Fruit fly (Drosophila melanogaster): ENCODE results near the gene ND-B14.5B.

ND-B14.5B gene

DNA sequence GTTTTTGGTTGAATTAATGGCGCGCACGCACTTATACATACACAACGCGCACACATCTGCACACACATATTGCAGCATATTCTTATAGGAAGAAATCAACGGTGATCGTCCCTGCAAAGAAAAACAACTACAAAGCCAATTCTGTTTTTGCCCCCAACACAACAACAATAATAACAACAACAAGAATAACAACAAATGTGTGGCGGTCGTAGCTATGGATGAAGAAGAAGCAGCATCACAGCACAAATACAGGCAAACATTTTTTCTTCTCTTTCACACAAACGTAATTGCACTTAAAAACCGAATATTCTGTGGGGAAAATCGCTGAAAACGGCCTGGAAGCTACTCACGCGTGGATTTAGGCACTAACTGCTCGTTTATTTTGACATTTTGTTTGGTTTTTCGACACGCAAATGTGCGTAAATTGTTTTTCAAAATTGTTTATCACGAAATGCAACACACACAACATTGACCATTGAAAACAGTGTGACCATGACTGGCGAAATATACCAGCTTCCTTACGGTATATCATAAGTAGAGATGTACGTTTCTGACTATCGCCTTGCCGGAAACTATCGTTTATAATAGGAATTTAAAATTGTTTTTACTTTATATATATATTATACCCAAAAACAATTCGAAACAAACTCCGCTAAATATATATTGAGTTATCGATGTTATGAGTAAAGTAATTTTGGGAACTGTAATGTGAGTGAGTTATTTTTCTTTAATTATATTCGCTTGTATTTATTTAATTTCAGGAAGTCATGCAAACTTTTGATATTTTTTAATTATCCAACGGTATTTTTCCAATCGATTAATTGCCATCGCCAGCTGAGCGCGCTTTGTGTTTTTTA lies 13.7 kb upstream of the ND-B14.5B start, which contains the start of the genes Mad and gkt:
Gene Mad, minus strand, starts transcription at position 500 of the 857 bp plus-strand sequence.
Gene gkt, plus strand, starts transcription at position 807 of the 857 bp plus-strand sequence.
- no peak for TF ChIP-seq pan (optimal IDR thresholded peaks at IDR 0.05)
- TF ChIP-seq psq (optimal IDR thresholded peaks at IDR 0.05), result no peak
- no peak for TF ChIP-seq usp (GFP tag; optimal IDR thresholded peaks at IDR 0.05)
- no peak for TF ChIP-seq Dll (optimal IDR thresholded peaks at IDR 0.05)
- no peak for TF ChIP-seq EcR (GFP tag; optimal IDR thresholded peaks at IDR 0.05)
- no peak for TF ChIP-seq CG8478 (optimal IDR thresholded peaks at IDR 0.05)

DNA sequence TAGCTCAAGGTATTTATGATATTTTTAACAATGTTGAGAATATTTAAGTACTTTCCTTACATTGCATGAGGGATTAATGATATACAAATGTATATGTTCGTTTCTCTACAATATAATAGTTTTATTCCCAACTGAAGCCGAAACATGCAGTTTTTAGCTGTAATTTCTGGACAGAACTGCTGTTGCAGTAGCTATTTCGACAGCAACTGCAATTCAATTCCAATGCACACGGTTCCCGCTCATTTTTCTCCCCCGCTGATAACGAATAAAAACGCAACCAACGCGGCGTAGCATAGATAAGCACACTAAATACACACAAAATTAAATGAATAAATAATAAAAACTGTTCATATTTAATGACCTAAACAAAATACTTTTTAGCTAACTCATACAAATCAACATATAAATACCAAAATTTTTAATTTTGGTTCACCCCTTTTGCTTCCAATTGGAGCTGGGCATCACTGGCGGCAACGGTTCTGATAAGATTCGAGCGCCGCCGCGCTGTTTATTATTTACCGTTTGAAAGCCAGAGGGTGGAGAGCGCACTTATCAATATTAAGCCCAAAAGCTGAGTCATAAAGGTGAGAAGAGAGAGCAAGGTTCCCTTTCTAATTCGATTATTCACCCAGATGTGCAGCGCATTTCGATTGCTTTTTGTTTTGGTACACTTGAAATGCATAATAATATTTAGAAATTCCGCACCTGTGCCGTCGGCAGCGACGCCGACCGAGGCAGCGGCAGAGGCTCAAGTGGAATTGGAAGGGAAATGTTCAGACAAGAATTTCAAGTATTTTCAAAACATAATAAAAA lies 12.8 kb upstream of the ND-B14.5B start:
- TF ChIP-seq CG8478 (optimal IDR thresholded peaks at IDR 0.05), result no peak
- TF ChIP-seq usp (GFP tag; optimal IDR thresholded peaks at IDR 0.05), result no peak
- no peak for TF ChIP-seq EcR (GFP tag; optimal IDR thresholded peaks at IDR 0.05)
- TF ChIP-seq psq (optimal IDR thresholded peaks at IDR 0.05), result no peak
- no peak for TF ChIP-seq pan (optimal IDR thresholded peaks at IDR 0.05)
- TF ChIP-seq Dll (optimal IDR thresholded peaks at IDR 0.05), result no peak

DNA sequence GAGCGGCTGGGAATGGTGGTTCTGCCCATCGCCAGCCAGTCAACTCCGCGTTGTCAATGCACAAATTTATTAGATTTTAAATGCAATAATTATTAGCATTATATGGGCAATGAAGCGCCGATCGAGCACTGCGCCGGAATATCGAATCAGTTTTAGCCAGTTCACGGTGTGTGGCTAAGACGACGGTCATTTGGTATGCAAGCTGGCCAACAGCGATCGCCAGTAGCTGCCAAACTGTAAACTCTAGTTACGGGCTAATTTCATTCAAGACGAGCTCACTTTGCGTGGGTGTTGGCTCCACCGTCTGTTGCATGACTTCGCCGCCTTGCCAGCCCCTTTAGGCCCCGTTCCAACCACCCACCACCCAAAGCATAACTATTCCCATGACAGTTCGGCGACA lies 10.2 kb upstream of the ND-B14.5B start:
- TF ChIP-seq usp (GFP tag; optimal IDR thresholded peaks at IDR 0.05), result no peak
- TF ChIP-seq Dll (optimal IDR thresholded peaks at IDR 0.05), result no peak
- TF ChIP-seq psq (optimal IDR thresholded peaks at IDR 0.05), result no peak
- TF ChIP-seq pan (optimal IDR thresholded peaks at IDR 0.05), result no peak
- no peak for TF ChIP-seq CG8478 (optimal IDR thresholded peaks at IDR 0.05)
- TF ChIP-seq EcR (GFP tag; optimal IDR thresholded peaks at IDR 0.05), result no peak

DNA sequence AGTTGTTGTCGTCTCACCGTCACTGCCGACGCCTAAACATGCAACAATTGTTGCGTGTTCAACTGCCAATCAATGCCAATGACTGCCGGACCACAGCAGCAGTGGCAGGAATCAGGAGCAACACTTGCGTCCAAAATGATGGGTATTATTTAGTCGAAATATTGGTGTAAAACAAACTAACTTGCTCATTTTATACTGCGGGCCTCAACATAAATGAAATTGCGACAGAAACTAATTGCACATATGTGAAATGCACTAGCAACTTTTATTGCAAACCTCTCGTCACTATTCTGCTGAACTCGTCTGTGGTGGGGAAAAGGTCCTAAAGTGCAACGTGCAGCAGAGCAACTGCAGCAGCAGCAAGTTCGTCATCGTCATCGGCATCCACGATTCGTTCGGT lies 9.1 kb upstream of the ND-B14.5B start:
- TF ChIP-seq usp (GFP tag; optimal IDR thresholded peaks at IDR 0.05) (no peak), EcR (GFP tag; optimal IDR thresholded peaks at IDR 0.05) (no peak), Dll (optimal IDR thresholded peaks at IDR 0.05) (no peak), pan (optimal IDR thresholded peaks at IDR 0.05) (no peak), psq (optimal IDR thresholded peaks at IDR 0.05) (no peak), CG8478 (optimal IDR thresholded peaks at IDR 0.05) (no peak)

DNA sequence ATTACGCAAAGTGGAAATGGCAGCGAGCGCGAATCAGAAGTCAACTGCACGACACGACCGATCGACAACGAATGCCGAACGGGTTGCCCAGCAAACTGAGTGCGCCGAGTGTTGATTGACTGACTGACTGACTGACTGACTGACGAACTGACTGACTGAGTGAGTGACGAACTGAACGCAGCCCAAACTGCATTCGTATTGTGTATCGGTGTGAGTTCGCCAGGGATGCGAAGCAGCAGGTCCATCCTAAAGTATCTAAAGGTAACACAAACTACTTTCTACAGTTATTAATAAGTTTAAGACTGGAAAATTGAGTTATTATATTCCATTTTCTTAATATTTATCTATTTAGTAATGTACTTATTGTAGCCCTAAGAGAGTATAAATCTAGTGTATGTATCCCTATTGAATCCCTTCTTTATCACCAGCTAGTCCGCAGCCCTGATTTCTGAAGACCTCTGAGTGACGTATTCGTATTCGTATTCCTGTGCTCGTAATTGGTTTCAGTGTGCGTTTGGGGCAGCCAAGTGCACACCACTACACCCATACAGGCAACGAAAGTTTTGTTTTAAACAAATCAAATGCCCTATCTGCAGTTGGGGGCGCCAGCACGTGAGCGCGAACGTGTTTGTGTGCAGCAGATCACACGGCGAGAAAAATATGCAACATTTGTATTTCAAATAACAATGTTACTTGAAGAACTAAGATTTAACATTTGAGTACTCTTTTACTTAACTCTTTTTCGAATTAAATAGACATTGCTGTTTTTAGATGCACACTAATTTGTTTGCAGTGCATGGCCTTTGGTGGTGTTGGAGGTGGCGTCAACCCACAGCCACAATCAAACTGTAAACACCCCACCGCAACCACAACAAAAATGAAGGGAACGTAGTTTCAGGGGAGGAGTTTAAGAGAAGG lies 7.3 kb upstream of the ND-B14.5B start:
- TF ChIP-seq pan (optimal IDR thresholded peaks at IDR 0.05) (no peak), usp (GFP tag; optimal IDR thresholded peaks at IDR 0.05) (no peak), Dll (optimal IDR thresholded peaks at IDR 0.05) (no peak), psq (optimal IDR thresholded peaks at IDR 0.05) (no peak), EcR (GFP tag; optimal IDR thresholded peaks at IDR 0.05) (no peak), CG8478 (optimal IDR thresholded peaks at IDR 0.05) (no peak)

DNA sequence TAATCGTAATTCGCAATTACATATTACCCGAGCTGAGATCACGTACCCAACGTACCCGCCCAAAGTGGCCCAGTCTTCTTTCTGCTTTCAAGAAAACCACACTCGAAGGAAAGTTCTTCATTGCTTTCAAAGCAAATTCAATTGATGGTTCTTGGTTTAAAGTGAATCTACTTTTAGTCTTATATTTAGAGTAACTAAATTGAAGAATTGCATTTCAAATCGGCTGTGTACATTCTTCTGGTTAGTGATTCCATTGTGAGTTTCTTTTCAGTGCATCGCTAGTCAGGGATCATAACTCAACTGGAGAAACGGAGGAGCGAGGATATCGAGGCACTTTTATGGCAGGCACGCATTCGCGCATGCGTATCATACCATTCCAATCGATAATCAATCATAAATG lies 6.0 kb upstream of the ND-B14.5B start:
- no peak for TF ChIP-seq Dll (optimal IDR thresholded peaks at IDR 0.05)
- no peak for TF ChIP-seq CG8478 (optimal IDR thresholded peaks at IDR 0.05)
- no peak for TF ChIP-seq EcR (GFP tag; optimal IDR thresholded peaks at IDR 0.05)
- no peak for TF ChIP-seq usp (GFP tag; optimal IDR thresholded peaks at IDR 0.05)
- TF ChIP-seq psq (optimal IDR thresholded peaks at IDR 0.05), result no peak
- TF ChIP-seq pan (optimal IDR thresholded peaks at IDR 0.05), result no peak

DNA sequence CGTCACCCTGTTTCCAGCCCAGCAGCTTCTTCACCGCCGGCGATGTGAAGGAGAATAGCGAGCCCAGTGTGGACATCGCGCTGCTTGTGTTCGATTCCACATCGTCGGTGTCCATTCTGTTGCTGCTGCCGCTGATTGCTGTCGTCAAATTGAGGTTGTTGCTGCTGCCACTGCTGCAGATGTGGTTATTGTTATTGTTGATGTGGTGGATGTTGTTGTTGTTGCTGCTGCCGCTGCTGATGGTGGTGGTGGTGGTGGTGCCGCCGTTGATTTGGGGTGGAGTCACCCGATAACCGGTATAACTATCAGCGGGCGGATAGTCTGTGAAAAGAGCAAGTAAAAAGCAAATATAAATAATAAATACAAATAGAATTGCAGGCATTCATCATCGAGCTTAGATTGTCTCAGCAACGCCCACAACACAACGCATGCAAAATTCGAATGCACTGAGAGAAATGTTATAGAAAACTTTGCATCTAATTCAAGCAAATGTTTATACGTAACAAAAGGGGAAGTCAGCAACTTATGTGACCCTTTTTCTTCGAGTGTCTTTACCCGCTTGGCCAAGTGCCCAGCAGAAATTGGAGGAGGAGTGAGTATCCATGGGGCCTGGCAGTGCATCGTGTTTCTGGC lies 3.4 kb upstream of the ND-B14.5B start:
- TF ChIP-seq usp (GFP tag; optimal IDR thresholded peaks at IDR 0.05) (no peak), CG8478 (optimal IDR thresholded peaks at IDR 0.05) (no peak), psq (optimal IDR thresholded peaks at IDR 0.05) (no peak), EcR (GFP tag; optimal IDR thresholded peaks at IDR 0.05) (no peak), Dll (optimal IDR thresholded peaks at IDR 0.05) (no peak), pan (optimal IDR thresholded peaks at IDR 0.05) (no peak)

DNA sequence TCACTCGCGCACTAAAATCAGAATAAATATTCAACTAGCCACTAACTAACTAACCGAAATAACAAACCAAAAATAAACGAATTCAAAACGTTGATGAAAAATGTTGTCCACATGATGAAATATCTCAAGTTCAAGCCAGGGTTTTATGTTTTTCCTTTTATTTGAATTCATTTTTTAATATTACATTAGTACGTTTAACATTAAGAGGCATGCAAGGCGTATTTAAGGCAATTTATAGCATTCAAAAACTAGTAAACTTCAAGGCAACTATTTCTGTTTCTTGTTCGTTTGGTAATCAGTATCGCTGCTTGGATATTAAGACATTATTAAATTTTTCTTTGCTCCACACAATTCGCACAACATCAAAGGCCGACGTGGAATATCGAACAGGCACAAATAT lies 249 bp upstream of the ND-B14.5B start:
- TF ChIP-seq CG8478 (optimal IDR thresholded peaks at IDR 0.05), result no peak

DNA sequence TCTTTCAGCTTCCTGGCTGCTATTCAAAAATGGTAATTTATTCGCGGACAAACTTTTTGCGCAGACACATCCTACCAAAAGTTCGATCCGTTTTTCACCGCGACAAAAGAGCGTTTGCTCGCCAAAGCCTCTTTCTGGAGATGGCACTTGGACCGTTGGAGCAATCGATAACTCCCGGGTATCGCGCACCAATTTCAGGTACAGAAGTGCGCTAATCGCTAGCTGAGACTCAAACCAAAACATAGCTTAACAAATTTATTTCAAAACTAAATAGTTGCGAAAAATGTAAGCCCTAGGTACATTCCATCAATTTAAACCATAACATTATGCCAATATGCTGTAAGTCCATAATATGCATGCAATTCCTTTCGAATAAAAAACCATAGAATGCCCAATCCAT lies 939 bp downstream of the ND-B14.5B start, which contains the start of gene toc:
Gene toc, minus strand, starts transcription at position 78 of the 400 bp plus-strand sequence.
- no peak for TF ChIP-seq pan (optimal IDR thresholded peaks at IDR 0.05)
- TF ChIP-seq EcR (GFP tag; optimal IDR thresholded peaks at IDR 0.05), result no peak
- TF ChIP-seq psq (optimal IDR thresholded peaks at IDR 0.05), result no peak
- TF ChIP-seq CG8478 (optimal IDR thresholded peaks at IDR 0.05), result no peak
- TF ChIP-seq usp (GFP tag; optimal IDR thresholded peaks at IDR 0.05), result no peak
- no peak for TF ChIP-seq Dll (optimal IDR thresholded peaks at IDR 0.05)

DNA sequence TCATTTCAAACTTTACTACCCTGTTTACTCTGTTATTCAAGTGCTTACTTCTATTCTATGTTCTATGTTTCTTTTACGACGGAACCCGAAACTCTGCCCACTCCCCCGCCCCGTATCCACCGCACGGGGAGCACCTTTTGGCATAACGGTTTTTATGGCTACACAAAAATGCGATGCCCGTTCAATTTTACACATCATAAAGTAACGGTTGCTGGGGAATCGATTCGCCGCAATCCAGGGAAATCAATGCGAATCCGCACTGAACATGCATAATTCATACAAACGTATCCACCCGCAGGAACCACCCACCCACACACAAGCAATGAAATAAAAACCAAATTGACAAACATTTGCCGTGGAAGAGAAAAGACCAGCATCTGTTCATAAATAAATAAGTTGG lies 1.7 kb downstream of the ND-B14.5B start:
- TF ChIP-seq psq (optimal IDR thresholded peaks at IDR 0.05) (no peak), CG8478 (optimal IDR thresholded peaks at IDR 0.05) (no peak), pan (optimal IDR thresholded peaks at IDR 0.05) (no peak), Dll (optimal IDR thresholded peaks at IDR 0.05) (no peak), usp (GFP tag; optimal IDR thresholded peaks at IDR 0.05) (no peak), EcR (GFP tag; optimal IDR thresholded peaks at IDR 0.05) (no peak)

DNA sequence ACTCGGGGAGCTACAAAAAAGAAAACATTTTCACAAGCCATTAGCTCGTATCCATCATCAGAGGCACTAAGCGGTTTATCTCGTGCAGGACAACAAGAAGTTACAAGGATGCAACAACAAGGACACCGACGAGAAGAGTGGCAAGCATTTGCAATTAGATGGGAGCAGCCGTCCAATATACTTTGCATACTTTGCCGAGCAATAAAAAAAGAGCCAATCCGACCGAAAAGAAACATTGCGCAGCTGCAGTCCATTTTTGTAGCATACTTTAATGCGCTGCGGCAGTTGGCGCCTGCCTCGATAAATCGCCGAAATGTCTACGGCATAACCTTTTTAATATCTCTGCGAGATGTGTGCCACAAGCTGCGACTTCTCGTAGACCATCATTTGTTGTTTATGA lies 14.0 kb downstream of the ND-B14.5B start:
- TF ChIP-seq pan (optimal IDR thresholded peaks at IDR 0.05), result no peak
- TF ChIP-seq psq (optimal IDR thresholded peaks at IDR 0.05), result no peak
- TF ChIP-seq Dll (optimal IDR thresholded peaks at IDR 0.05), result no peak
- no peak for TF ChIP-seq CG8478 (optimal IDR thresholded peaks at IDR 0.05)
- no peak for TF ChIP-seq usp (GFP tag; optimal IDR thresholded peaks at IDR 0.05)
- no peak for TF ChIP-seq EcR (GFP tag; optimal IDR thresholded peaks at IDR 0.05)

Measured in whole organism.